Fruit fly (Drosophila melanogaster) ovary, adult (tissue): ENCODE data around the gene Pxn.

ENCODE experiments used
- CG17801 ChIP-seq: fragments of 200-800 bp; optimal IDR thresholded peaks from 2 replicates; lab custom pipeline; 2019; ENCODE audit warnings: missing biosample characterization, mild to moderate bottlenecking, missing genetic modification characterization, moderate library complexity; ENCODE audit not compliant: partially characterized antibody

Pxn gene

DNA sequence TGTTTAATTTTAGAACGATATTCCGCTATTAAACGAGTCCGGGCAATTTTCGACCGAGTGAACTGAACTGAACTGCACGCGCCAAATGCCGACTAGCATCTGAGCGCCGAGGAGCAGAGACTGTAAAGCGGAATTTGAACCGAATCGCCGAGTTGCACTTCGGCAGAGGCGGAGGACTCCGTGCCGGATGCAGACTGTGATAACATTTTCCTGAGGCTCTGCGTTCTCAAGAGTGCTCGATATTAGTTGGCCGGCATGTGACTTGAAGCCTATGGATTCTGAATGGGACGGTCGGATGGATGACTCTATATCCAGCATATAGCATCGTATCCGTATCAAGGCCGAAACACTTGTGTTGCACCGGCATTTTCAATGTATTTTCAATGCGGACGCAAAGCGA, at the start of gene Pxn:
Pxn (minus strand) TSS at position 101 of the 400 bp plus-strand sequence.
- TF ChIP-seq CG17801 (GFP tag; lab: Kevin White, UChicago), result no peak

DNA sequence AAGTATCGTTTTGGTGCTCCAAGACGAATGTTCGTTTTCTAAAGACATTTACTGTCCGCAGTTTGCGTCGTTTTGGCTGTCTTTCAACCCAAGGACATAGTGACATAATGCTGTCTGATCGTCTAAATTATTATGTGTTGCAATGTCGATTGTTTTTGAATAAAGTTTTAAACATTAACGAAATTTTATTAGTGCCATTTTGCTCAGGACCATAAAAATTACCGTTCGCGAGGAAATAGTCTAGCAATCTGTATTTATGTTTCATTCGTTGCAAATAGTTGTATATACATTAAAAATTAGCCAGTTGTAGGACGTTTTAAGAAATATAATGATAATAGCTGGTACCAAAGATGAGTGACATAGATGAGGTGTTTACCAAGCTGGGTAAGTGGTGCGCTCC, 31.5 kb upstream of the Pxn start, which contains the start of gene CG33234:
CG33234 (plus strand) TSS at position 301 of the 400 bp plus-strand sequence.
- no peak for TF ChIP-seq CG17801 (GFP tag; lab: Kevin White, UChicago)

DNA sequence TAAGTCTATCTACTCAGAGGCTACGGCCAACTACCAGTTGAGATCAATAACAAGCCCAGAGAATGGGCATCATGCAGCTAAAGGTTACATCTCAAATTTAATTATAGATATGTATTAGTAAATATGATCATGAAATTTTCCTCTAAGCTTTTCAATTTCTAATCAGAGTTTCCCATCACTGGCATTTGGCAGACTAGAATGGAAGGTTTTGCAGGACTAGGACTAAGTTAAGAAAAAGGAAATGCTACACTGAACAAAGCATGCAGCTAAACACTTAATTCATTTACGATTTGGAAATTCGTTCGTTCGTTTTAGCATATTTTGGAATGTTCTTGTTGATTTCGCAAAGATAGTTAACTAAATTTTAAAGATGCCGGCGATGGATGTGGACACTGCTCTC, 29.5 kb upstream of the Pxn start, which contains the start of gene CG33233:
CG33233 (plus strand) TSS at position 301 of the 400 bp plus-strand sequence.
- TF ChIP-seq CG17801 (GFP tag; lab: Kevin White, UChicago), result no peak

DNA sequence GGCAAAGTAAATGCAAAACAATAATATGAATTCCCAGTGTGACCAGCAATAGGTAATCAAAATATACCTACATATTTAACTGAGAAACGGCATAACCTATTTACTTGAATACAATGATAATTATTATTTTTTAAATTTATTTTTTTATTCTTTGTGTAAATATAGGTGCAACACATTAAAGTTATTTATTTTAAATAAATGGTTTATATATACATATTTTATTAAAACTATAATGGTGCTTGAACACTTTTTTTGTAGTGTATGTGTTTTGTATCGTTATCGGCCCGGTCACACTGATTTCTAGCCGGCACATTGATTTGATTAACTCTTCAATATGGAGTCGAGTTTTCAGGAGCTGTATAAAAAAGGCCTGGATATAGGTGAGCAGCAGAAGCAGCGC, 21.9 kb upstream of the Pxn start, which contains the start of the genes ProRS-m, CG42304 and Snup:
ProRS-m (minus strand) TSS at position 51 of the 400 bp plus-strand sequence.
CG42304 (plus strand) TSS at position 289 of the 400 bp plus-strand sequence.
Snup (plus strand) TSS at position 289 of the 400 bp plus-strand sequence.
- TF ChIP-seq CG17801 (GFP tag; lab: Kevin White, UChicago), result peak; percentile 71

DNA sequence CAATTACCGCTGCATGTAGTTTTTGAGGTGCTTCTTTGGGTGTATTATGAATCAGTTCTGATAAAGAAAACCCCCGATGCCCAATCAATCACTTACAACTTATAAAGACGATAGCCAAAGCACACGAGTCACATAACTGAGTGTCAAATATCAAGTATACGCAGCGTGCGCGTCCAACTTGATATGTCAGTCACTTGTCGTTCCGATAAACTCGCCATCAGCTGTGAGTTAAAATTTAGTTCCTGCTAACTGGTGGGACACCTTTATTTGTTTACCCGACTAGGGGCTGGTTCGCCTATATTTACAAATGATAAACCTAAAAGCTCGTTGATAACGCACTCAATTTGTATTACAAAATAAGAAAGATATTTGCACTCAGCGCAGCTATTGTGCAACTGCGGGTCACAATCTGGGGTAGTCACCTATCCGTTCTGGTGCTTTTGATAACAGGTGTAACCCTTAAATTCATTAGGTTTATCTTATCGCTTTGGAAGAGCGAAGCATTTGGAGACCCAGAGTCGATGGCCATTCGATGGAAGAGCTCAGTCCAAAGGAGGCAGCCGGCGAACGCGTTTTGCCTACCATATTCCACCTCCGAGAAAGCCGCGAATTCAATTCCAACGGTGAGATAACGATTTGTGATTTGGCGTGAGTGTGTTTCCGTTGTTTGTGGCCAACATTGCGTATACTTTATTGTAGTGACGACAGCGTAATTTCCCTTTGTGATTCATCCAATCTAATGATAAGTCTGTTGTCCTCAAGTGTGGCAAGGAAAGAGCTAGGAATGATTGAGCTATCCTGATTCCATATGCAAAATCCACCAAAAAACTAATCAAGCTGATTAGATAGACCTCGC, 17.9 kb upstream of the Pxn start, which contains the start of gene CG1246:
CG1246 (plus strand) TSS at position 526 of the 856 bp plus-strand sequence.
- no peak for TF ChIP-seq CG17801 (GFP tag; lab: Kevin White, UChicago)

DNA sequence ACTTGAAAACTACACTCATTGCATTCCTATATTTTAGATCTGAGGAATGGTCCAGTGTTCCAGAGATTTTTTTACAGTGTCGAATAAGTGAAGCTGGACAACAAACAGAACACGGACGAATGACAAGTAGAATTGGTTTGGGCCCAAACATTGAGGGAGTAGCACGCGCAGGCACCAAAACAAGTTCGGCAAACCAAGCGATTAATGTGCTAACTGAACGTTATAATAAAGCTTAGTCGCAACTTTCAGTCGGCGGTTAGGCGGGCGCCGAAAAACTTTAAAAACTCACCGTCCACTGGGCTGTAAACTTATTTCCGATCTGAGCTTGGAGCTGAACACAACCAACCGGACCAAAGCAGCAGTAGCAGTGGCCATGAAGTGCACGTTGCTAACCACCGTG, 15.2 kb upstream of the Pxn start, which contains the start of gene CG1143:
CG1143 (plus strand) TSS at position 301 of the 400 bp plus-strand sequence.
- no peak for TF ChIP-seq CG17801 (GFP tag; lab: Kevin White, UChicago)

DNA sequence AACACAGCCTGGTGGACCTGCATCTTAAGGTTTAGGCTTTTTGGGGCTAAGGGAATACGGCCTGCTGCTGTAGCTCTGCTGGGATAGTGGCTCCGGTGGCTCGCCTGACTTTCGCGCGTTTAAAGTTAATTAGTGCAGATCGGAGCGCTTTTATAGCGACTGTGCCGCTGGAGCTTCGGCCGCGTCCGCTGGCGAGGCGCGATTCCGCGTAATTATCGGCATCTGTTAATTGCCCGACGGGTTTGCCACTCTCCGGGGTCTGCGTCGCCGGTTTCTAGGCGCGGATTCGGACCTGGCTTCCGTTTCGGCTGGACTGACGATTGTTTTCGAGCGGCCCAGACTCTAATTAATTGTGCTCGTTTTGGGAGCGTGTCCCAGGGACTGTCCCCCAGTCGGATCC, 13.5 kb upstream of the Pxn start, which contains the start of gene CG14949:
CG14949 (minus strand) TSS at position 101 of the 400 bp plus-strand sequence.
- TF ChIP-seq CG17801 (GFP tag; lab: Kevin White, UChicago), result no peak

DNA sequence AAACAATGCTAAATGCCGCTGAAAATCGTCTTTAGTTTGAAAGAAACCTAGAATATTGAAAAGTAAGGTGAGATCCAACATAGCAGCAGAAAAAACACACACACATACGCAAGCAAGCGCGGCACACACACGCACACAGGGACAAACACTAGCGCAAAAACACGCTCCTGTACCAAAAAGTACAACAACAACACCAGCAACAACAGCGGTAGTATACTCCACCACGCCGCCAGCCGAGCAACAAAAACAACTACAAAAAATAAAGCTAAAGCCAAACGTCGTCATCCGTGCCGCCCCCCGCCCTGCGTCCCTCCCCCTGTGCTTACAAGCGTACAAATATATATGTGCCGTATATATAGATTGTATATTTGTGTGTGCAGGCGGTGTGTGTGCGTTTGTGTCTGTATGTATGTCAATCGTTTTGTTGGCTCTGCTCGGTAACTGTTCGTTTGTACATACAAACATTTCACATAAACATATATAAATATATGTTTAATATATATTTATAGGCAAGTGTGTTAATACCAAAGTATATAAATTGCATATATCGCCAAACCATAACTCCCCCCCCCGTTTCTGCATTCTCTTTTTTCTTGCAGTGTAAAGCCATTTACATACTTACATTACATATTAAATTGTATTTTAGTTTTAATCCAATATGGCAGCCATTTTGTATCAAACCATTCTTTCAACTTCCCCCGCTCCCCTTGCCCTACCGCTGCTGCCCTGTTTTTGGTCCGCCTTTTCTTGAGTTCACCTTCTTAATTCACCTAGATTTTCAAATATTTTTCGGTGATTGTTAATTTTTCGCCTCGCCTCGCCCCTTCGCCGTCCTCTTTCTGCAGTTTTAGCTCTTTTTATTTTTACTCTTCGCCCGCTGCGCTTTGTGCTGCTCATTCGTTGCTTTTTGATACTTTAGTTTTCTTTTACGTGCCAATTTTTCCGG, 6.4 kb upstream of the Pxn start:
- TF ChIP-seq CG17801 (GFP tag; lab: Kevin White, UChicago), result peak; percentile 36

DNA sequence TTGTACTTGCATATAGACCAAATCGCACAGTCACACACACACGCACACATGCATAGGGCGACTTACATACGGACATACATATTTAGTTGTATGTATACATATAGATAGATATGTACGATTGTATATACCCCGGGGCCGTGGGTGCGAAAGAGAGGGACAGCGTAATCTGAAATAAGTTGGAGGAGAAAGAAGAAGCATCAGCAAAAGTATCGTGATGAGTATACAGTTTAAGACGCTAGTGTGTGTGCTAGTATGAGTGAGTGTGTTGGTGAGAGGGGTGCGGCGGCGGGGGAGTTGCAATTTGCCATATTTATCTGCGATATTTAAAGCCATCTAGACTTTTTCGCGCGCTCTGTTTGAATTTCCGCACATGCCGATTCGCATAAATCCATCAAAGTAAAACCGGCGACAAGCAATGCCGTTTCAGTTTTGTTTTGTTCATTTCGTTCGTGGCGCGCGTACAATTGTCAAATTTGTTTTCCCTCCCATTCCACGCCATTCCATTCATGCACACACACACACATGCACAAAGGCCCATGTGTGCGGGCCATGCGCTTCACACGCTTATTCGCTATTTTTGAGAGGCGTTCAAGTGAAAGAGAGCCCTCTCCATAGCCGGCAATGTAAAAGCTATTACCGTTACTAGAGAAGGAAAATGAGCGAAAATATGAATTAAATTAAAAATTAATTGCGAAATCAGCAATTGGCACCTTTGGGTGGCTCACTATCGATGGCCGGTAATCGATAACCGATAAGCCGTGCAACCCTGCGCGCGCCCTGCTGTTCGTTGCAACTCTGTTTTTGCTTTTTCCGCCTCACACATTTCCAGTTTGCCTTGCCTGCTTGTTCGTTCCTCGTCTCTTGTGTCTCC, 5.3 kb upstream of the Pxn start:
- TF ChIP-seq CG17801 (GFP tag; lab: Kevin White, UChicago), result peak; percentile 88

DNA sequence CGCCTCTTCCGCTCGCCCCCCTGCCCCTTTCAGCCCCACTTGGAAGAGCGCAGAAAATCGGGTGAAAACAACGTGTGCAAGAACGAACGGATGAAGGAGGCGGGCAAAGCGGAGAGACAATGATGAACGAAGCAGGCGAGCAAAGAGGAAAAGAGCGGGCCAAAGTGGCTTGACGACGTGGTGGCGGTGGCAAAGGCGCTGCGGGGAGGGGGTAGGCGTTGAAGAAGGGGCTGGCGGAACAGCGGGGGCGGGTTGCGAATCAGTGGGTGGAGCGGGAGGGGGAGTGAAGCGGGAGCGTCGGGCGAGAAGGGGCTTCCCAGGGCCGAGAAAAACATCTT, 2.9 kb upstream of the Pxn start:
- peak; percentile 14 for TF ChIP-seq CG17801 (GFP tag; lab: Kevin White, UChicago)

DNA sequence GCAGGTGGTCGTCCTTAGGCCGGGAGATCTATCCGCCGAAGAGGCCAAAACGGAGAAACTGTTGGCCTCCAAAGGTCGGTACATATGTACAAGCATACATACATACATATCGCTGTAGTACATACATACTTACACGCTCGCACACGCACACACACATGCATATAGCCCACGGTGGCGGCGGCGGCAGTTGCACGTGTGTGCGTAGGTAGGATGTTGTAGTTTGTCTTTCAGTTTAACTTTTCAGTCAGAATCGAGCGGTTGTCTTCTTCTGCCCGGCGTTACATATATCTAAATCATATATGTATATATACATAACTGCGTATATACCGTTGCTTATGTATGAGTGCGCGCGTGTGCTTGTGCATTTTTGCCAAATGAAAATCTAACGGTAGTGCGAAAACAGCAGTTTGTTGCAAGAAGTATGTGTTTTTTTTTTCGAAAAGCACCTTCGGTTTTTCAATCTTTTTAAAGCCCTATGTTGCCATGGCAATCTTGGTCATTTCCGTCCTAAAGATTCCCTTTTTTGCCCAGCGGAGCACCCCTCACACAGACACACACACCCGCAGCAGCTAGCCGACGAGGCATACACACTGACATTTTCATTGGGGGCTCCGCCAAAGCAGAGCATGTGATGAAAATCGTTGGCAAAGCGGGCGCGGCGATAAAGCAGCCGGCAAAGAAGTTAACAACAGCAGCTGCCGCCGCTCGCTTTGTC, 2.3 kb upstream of the Pxn start:
- no peak for TF ChIP-seq CG17801 (GFP tag; lab: Kevin White, UChicago)

DNA sequence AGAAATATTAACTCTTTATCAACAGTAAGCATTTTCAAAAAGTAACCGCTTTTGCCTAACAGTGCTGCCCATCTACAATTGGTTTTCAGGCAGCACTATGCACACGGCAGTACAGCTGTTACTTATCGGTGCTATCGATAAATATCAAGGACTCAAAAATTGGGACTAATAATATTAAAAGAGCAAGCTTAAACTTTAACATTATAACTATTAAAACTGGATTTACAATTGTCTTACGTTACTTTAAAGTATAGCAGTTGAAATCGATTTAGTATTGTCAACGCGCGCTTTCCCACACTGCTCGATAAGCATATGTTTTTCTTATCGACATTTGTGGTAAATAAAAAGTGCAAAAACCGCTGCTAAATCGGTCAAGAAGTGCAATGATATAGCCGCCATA, 1.5 kb upstream of the Pxn start, which contains the start of the genes CG42245 and MEP-1:
CG42245 (plus strand) TSS at position 310 of the 400 bp plus-strand sequence.
MEP-1 (plus strand) TSS at position 310 of the 400 bp plus-strand sequence.
- peak; percentile 71 for TF ChIP-seq CG17801 (GFP tag; lab: Kevin White, UChicago)

DNA sequence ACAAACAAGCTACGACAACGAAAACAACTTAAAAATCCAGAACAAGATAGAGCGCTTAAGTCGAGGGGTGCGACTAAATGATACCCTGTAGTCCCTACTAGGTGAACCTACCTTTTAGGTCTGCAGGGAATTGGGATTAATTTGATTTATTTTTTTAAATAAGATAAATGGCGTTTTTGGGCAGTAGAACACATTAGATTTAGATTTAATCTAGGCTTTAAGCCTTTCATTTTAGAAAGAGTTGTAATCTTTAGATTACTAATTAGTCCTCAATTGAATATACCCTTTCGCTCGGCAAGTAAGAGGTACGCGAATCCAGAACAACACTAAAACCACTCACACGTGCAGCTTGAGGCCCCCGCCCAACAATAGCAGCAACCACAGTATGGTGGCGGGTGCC, 15.6 kb downstream of the Pxn start:
- no peak for TF ChIP-seq CG17801 (GFP tag; lab: Kevin White, UChicago)
